Worm (Caenorhabditis elegans): ENCODE results near the gene C03G6.17.

DNA sequence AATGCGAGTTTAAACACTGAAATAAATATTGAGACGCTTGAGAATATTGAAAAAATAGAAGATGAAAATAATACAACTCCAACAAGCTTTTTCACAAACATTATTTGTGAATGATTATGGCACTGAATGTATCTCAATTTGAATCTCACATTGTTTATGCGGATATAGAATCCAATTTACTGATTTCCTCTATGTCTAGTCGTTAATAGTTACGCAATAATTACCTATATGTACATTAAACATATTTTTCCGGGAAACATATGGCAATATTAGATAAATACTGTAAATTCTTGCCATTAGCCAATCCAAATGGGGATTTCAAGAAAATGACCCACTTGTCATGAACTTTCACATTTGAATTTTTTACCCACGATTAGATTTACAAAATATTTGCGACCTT is 14.5 kb upstream of the C03G6.17 start, which contains the start of gene srx-9:
- no peak for TF ChIP-seq fkh-10 (GFP tag; optimal IDR thresholded peaks at IDR 0.05)
- no peak for TF ChIP-seq ZK546.5 (tag; optimal IDR thresholded peaks at IDR 0.05)
- TF ChIP-seq nhr-28 (tag; optimal IDR thresholded peaks at IDR 0.05): no peak
- no peak for TF ChIP-seq unc-39 (tag; optimal IDR thresholded peaks at IDR 0.05)
- TF ChIP-seq zfp-3 (GFP tag; conservative IDR thresholded peaks at IDR 0.05): no peak
- TF ChIP-seq dpl-1 (GFP tag; optimal IDR thresholded peaks at IDR 0.05): no peak

Data from whole organism, L4 larva.